Worm (Caenorhabditis elegans): ENCODE results near the gene ugt-67.

Gene ugt-67

DNA sequence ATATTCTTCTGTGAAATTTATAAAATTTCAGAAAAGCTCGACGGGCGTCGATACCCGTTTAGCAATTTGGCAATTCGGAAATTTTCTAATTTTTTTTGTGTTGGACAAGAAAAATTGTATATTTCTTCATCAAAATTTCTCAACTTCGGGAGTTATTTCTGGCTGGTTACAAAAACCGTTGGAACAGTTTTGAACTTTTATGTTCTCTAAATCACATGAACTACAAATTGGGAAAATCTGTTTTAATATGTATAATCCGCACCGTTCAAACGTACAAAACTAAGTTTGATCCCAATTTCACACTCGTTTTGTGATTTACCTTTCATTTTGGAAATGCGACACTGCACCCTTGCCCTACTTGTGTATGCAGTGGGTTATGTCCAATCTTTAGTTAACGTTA lies 15.8 kb upstream of the ugt-67 start, which contains the start of gene T19H12.3:
Gene T19H12.3, plus strand, starts transcription at position 301 of the 400 bp plus-strand sequence.
- TF ChIP-seq nhr-12 (tag; optimal IDR thresholded peaks at IDR 0.05) (no peak), hlh-17 (GFP tag; optimal IDR thresholded peaks at IDR 0.05; ENCODE audit: borderline replicate concordance) (no peak), Y116A8C.19 (tag; optimal IDR thresholded peaks at IDR 0.05; ENCODE audit: borderline replicate concordance) (no peak), nhr-47 (tag; optimal IDR thresholded peaks at IDR 0.05) (no peak), mdl-1 (tag; optimal IDR thresholded peaks at IDR 0.05) (no peak), unc-130 (tag; optimal IDR thresholded peaks at IDR 0.05) (no peak), sox-4 (tag; optimal IDR thresholded peaks at IDR 0.05) (no peak), swsn-7 (tag; optimal IDR thresholded peaks at IDR 0.05) (no peak), nhr-28 (tag; optimal IDR thresholded peaks at IDR 0.05) (no peak), sup-37 (GFP tag; optimal IDR thresholded peaks at IDR 0.05) (no peak), xbp-1 (tag; optimal IDR thresholded peaks at IDR 0.05) (no peak), efl-1 (optimal IDR thresholded peaks at IDR 0.05) (no peak), efl-1 (GFP tag; optimal IDR thresholded peaks at IDR 0.05 in 1 of 2) (no peak), ceh-8 (GFP tag; optimal IDR thresholded peaks at IDR 0.05) (no peak), dsc-1 (tag; optimal IDR thresholded peaks at IDR 0.05) (no peak), mab-9 (GFP tag; IDR thresholded peaks at IDR 0.05) (no peak)

- TF ChIP-seq elt-3 (tag; optimal IDR thresholded peaks at IDR 0.05) (peak in 2 of 6 experiments; percentile 10 to 37), ceh-82 (tag; optimal IDR thresholded peaks at IDR 0.05) (no peak), fkh-10 (GFP tag; optimal IDR thresholded peaks at IDR 0.05) (no peak), nhr-71 (tag; optimal IDR thresholded peaks at IDR 0.05) (peak; percentile 48), swsn-7 (tag; optimal IDR thresholded peaks at IDR 0.05) (no peak), snu-23 (GFP tag; optimal IDR thresholded peaks at IDR 0.05) (peak; percentile 26), fos-1 (tag; optimal IDR thresholded peaks at IDR 0.05) (no peak), ztf-11 (tag; optimal IDR thresholded peaks at IDR 0.05) (no peak), nhr-47 (tag; optimal IDR thresholded peaks at IDR 0.05) (no peak), nhr-85 (tag) (peak; percentile 74), hlh-17 (GFP tag; optimal IDR thresholded peaks at IDR 0.05; ENCODE audit: borderline replicate concordance) (no peak), pqm-1 (tag; optimal IDR thresholded peaks at IDR 0.05) (no peak), blmp-1 (tag; optimal IDR thresholded peaks at IDR 0.05) (no peak), lin-35 (GFP tag; optimal IDR thresholded peaks at IDR 0.05) (peak in 1 of 2 experiments; percentile 34), nhr-20 (tag; optimal IDR thresholded peaks at IDR 0.05) (peak; percentile 52), irx-1 (tag; optimal IDR thresholded peaks at IDR 0.05) (no peak), vab-15 (tag; optimal IDR thresholded peaks at IDR 0.05) (no peak), unc-98 (GFP tag; IDR thresholded peaks at IDR 0.05) (no peak), ces-1 (GFP tag; optimal IDR thresholded peaks at IDR 0.05) (no peak), lin-14 (GFP tag; optimal IDR thresholded peaks at IDR 0.05) (peak; percentile 61), rnt-1 (tag; optimal IDR thresholded peaks at IDR 0.05) (no peak), elt-2 (tag; optimal IDR thresholded peaks at IDR 0.05) (peak; percentile 49), tbx-2 (tag; optimal IDR thresholded peaks at IDR 0.05) (no peak)
Measured at ce11 chrV:4889477-4889876, 11.7 kb upstream of the ugt-67 start, which contains the start of gene ugt-12. Gene ugt-12 (minus strand): TSS chrV:4889629.

DNA sequence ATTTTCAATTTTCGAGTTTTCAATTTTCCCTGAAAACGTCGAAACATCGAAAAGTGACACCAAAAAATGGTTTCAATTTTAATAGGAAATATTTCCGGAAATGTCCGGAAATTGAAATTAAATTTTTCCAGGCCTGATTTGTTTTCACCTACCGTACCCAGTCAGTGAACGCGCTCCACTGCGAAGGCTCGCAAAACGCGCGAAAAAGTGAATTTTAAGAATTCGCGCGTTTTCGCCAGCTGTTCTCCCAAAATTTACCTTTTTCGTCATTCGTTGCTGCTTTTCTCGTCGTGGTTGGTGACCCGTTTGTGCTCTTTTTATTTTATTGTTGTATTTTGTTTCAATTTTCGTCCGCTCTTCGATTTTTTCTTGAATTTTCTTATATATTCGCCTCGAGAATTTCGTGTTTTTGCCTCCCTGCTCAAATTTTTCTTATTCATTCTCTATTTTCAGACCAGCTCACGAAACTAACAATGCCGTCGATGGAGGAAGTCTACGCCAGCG lies 11.1 kb upstream of the ugt-67 start, which contains the start of gene T19H12.2:
Gene T19H12.2, plus strand, starts transcription at position 454 of the 504 bp plus-strand sequence.
- TF ChIP-seq lin-39 (tag; optimal IDR thresholded peaks at IDR 0.05) = no peak
- TF ChIP-seq nhr-47 (tag; optimal IDR thresholded peaks at IDR 0.05) = no peak
- no peak for TF ChIP-seq ztf-11 (tag; optimal IDR thresholded peaks at IDR 0.05)
- no peak for TF ChIP-seq C16A3.4 (tag; optimal IDR thresholded peaks at IDR 0.05)
- no peak for TF ChIP-seq elt-3 (tag; optimal IDR thresholded peaks at IDR 0.05)
- peak in 1 of 2 experiments; percentile 57 for TF ChIP-seq lsy-2 (tag; optimal IDR thresholded peaks at IDR 0.05)
- no peak for TF ChIP-seq lin-13 (GFP tag; optimal IDR thresholded peaks at IDR 0.05)
- TF ChIP-seq blmp-1 (tag; optimal IDR thresholded peaks at IDR 0.05) = peak; percentile 22
- no peak for TF ChIP-seq ceh-82 (tag; optimal IDR thresholded peaks at IDR 0.05)
- no peak for TF ChIP-seq nhr-28 (tag; optimal IDR thresholded peaks at IDR 0.05)
- TF ChIP-seq unc-62 (GFP tag; optimal IDR thresholded peaks at IDR 0.05) = no peak
- TF ChIP-seq nhr-84 (tag; optimal IDR thresholded peaks at IDR 0.05) = no peak

Data from whole organism, L1 larva.